Fruit fly (Drosophila melanogaster) whole organism, embryonic: ENCODE results near the gene snk.

Source experiments
- Ada2b ChIP-seq: fragments of 200-800 bp; sonication (Bioruptor generic); IDR thresholded peaks from 2 replicates; pipeline ENCODE4 v1.3.6; 2022; ENCODE audit warnings: missing biosample characterization, missing genetic modification characterization
- BEAF-32 ChIP-seq: fragments of 200-800 bp; sonication (Bioruptor generic); optimal IDR thresholded peaks from 3 replicates; lab custom pipeline; 2017; ENCODE audit warnings: missing biosample characterization, missing genetic modification characterization, mild to moderate bottlenecking, moderate library complexity, missing genetic modification reagents
- CG10147 ChIP-seq: fragments of 200-800 bp; sonication (Bioruptor generic); optimal IDR thresholded peaks from 2 replicates; lab custom pipeline; 2019; ENCODE audit warnings: missing biosample characterization, mild to moderate bottlenecking, missing genetic modification characterization, moderate library complexity
- CG11504 ChIP-seq: fragments of 200-800 bp; sonication (Bioruptor generic); optimal IDR thresholded peaks from 3 replicates; lab custom pipeline; 2019; ENCODE audit warnings: missing biosample characterization, mild to moderate bottlenecking, missing genetic modification characterization, moderate library complexity
- CG11723 ChIP-seq: fragments of 200-800 bp; sonication (Bioruptor generic); optimal IDR thresholded peaks from 2 replicates; lab custom pipeline; 2017; ENCODE audit warnings: missing biosample characterization, mild to moderate bottlenecking, missing genetic modification characterization
- CG12155 ChIP-seq: fragments of 200-800 bp; sonication (Bioruptor generic); optimal IDR thresholded peaks from 3 replicates; lab custom pipeline; 2016; ENCODE audit warnings: missing biosample characterization, missing genetic modification characterization
- CG12236 ChIP-seq: fragments of 200-800 bp; sonication (Bioruptor generic); optimal IDR thresholded peaks from 2 replicates; lab custom pipeline; 2016; ENCODE audit warnings: missing biosample characterization, missing genetic modification characterization
- CG13287 ChIP-seq: fragments of 200-800 bp; sonication (Bioruptor generic); IDR thresholded peaks from 2 replicates; pipeline ENCODE4 v1.3.6; 2022; ENCODE audit warnings: missing biosample characterization, missing genetic modification characterization; ENCODE audit not compliant: partially characterized antibody
- CG13894 ChIP-seq: fragments of 200-800 bp; sonication (Bioruptor generic); optimal IDR thresholded peaks from 3 replicates; lab custom pipeline; 2018; ENCODE audit warnings: missing biosample characterization, mild to moderate bottlenecking, missing genetic modification characterization, moderate library complexity
- CG1603 ChIP-seq: fragments of 200-800 bp; sonication (Bioruptor generic); optimal IDR thresholded peaks from 2 replicates; lab custom pipeline; 2019; ENCODE audit warnings: missing biosample characterization, mild to moderate bottlenecking, missing genetic modification characterization, moderate library complexity
- CG16815 ChIP-seq: fragments of 200-800 bp; sonication (Bioruptor generic); optimal IDR thresholded peaks from 3 replicates; lab custom pipeline; 2017; ENCODE audit warnings: missing biosample characterization, mild to moderate bottlenecking, missing genetic modification characterization
- CG18599 ChIP-seq: fragments of 200-800 bp; sonication (Bioruptor generic); optimal IDR thresholded peaks from 3 replicates; lab custom pipeline; 2017; ENCODE audit warnings: missing biosample characterization, missing genetic modification characterization, mild to moderate bottlenecking, moderate library complexity, missing genetic modification reagents
- CG3281 ChIP-seq: fragments of 200-800 bp; sonication (Bioruptor generic); optimal IDR thresholded peaks from 3 replicates; lab custom pipeline; 2017; ENCODE audit warnings: missing biosample characterization, mild to moderate bottlenecking, missing genetic modification characterization
- CG33213 ChIP-seq: fragments of 200-800 bp; sonication (Bioruptor generic); optimal IDR thresholded peaks from 3 replicates; lab custom pipeline; 2016; ENCODE audit warnings: missing biosample characterization, missing genetic modification characterization
- CG34224 ChIP-seq: fragments of 200-800 bp; sonication (Bioruptor generic); IDR thresholded peaks from 3 replicates; pipeline ENCODE4 v1.3.6; 2022; ENCODE audit warnings: missing biosample characterization, missing genetic modification characterization; ENCODE audit not compliant: partially characterized antibody
- CG42726 ChIP-seq: fragments of 200-800 bp; sonication (Bioruptor generic); IDR thresholded peaks from 2 replicates; pipeline ENCODE4 v1.3.6; 2022; ENCODE audit warnings: missing biosample characterization, missing genetic modification characterization; ENCODE audit not compliant: partially characterized antibody
- CG4424 ChIP-seq: fragments of 200-800 bp; sonication (Bioruptor generic); optimal IDR thresholded peaks from 3 replicates; lab custom pipeline; 2016; ENCODE audit warnings: missing biosample characterization, missing genetic modification characterization
- CG6813 ChIP-seq: fragments of 200-800 bp; sonication (Bioruptor generic); optimal IDR thresholded peaks from 2 replicates; lab custom pipeline; 2017; ENCODE audit warnings: missing biosample characterization, missing genetic modification characterization, mild to moderate bottlenecking, moderate library complexity, missing genetic modification reagents
- Dbx ChIP-seq: fragments of 200-800 bp; sonication (Bioruptor generic); IDR thresholded peaks from 3 replicates; pipeline ENCODE4 v1.3.6; 2022; ENCODE audit warnings: missing biosample characterization, missing genetic modification characterization
- Doc3 ChIP-seq: fragments of 200-800 bp; sonication (Bioruptor generic); IDR thresholded peaks from 3 replicates; pipeline ENCODE4 v1.3.6; 2022; ENCODE audit warnings: missing biosample characterization, missing genetic modification characterization; ENCODE audit not compliant: partially characterized antibody
- Fer2 ChIP-seq: fragments of 200-800 bp; sonication (Bioruptor generic); optimal IDR thresholded peaks from 2 replicates; lab custom pipeline; 2018; ENCODE audit warnings: missing biosample characterization, mild to moderate bottlenecking, missing genetic modification characterization, moderate library complexity
- Gsc ChIP-seq: fragments of 200-800 bp; sonication (Bioruptor generic); IDR thresholded peaks from 2 replicates; pipeline ENCODE4 v1.3.6; 2022; ENCODE audit warnings: missing biosample characterization, missing genetic modification characterization
- HLH3B ChIP-seq: fragments of 200-800 bp; sonication (Bioruptor generic); IDR thresholded peaks from 2 replicates; pipeline ENCODE4 v1.3.6; 2022; ENCODE audit warnings: missing biosample characterization, missing genetic modification characterization
- Hand ChIP-seq: fragments of 200-800 bp; sonication (Bioruptor generic); optimal IDR thresholded peaks from 2 replicates; lab custom pipeline; 2017; ENCODE audit warnings: mild to moderate bottlenecking, missing biosample characterization, missing genetic modification reagents, missing genetic modification characterization
- Mes4 ChIP-seq: fragments of 200-800 bp; sonication (Bioruptor generic); optimal IDR thresholded peaks from 2 replicates; lab custom pipeline; 2016; ENCODE audit warnings: missing biosample characterization, missing genetic modification characterization
- NC2α ChIP-seq: fragments of 200-800 bp; sonication (Bioruptor generic); optimal IDR thresholded peaks from 2 replicates; lab custom pipeline; 2016; ENCODE audit warnings: missing biosample characterization, missing genetic modification characterization
- Pdp1 ChIP-seq, 2 experiments: fragments of 200-800 bp; sonication (Bioruptor generic); optimal IDR thresholded peaks; 3 replicates each; lab custom pipeline; 2016; ENCODE audit warnings: missing biosample characterization in 2 of 2, missing genetic modification characterization in 2 of 2, mild to moderate bottlenecking in 1 of 2, moderate library complexity in 1 of 2
- TFAM ChIP-seq: fragments of 200-800 bp; sonication (Bioruptor generic); optimal IDR thresholded peaks from 2 replicates; lab custom pipeline; 2017; ENCODE audit warnings: missing biosample characterization, missing genetic modification characterization, inconsistent platforms
- Usf ChIP-seq: fragments of 200-800 bp; sonication (Bioruptor generic); optimal IDR thresholded peaks from 2 replicates; lab custom pipeline; 2017; ENCODE audit warnings: missing genotype, missing biosample characterization, missing genetic modification characterization
- al ChIP-seq: fragments of 200-800 bp; sonication (Bioruptor generic); IDR thresholded peaks from 2 replicates; pipeline ENCODE4 v1.3.6; 2022; ENCODE audit warnings: missing biosample characterization, missing genetic modification characterization
- ase ChIP-seq: fragments of 200-800 bp; sonication (Bioruptor generic); IDR thresholded peaks from 3 replicates; pipeline ENCODE4 v1.3.6; 2022; ENCODE audit warnings: missing biosample characterization, missing genetic modification characterization
- ash1 ChIP-seq: fragments of 200-800 bp; sonication (Bioruptor generic); optimal IDR thresholded peaks from 2 replicates; lab custom pipeline; 2018; ENCODE audit warnings: missing biosample characterization, mild to moderate bottlenecking, missing genetic modification characterization
- bab2 ChIP-seq: fragments of 200-800 bp; sonication (Bioruptor generic); optimal IDR thresholded peaks from 2 replicates; lab custom pipeline; 2016; ENCODE audit warnings: missing biosample characterization, missing genetic modification characterization
- ci ChIP-seq: fragments of 200-800 bp; sonication (Bioruptor generic); IDR thresholded peaks from 3 replicates; pipeline ENCODE4 v1.3.6; 2022; ENCODE audit warnings: missing biosample characterization, missing genetic modification characterization
- dmrt11E ChIP-seq: fragments of 200-800 bp; sonication (Bioruptor generic); optimal IDR thresholded peaks from 3 replicates; lab custom pipeline; 2018; ENCODE audit warnings: missing biosample characterization, mild to moderate bottlenecking, missing genetic modification characterization, moderate library complexity
- dysf ChIP-seq: fragments of 200-800 bp; sonication (Bioruptor generic); IDR thresholded peaks from 3 replicates; pipeline ENCODE4 v1.3.6; 2022; ENCODE audit warnings: missing biosample characterization, missing genetic modification characterization
- fru ChIP-seq: fragments of >200 bp; optimal IDR thresholded peaks from 2 replicates; lab custom pipeline; 2017
- gfzf ChIP-seq: fragments of 200-800 bp; sonication (Bioruptor generic); optimal IDR thresholded peaks from 2 replicates; lab custom pipeline; 2016; ENCODE audit warnings: missing biosample characterization, mild to moderate bottlenecking, missing genetic modification characterization, moderate library complexity
- ham ChIP-seq: fragments of 200-800 bp; sonication (Bioruptor generic); IDR thresholded peaks from 2 replicates; pipeline ENCODE4 v1.3.6; 2022; ENCODE audit warnings: missing biosample characterization, missing genetic modification characterization
- her ChIP-seq: fragments of 200-800 bp; sonication (Bioruptor generic); optimal IDR thresholded peaks from 2 replicates; lab custom pipeline; 2016; ENCODE audit warnings: missing biosample characterization, missing genetic modification characterization
- jumu ChIP-seq: fragments of 200-800 bp; sonication (Bioruptor generic); optimal IDR thresholded peaks from 3 replicates; lab custom pipeline; 2016; ENCODE audit warnings: missing biosample characterization, missing genetic modification characterization
- mirr ChIP-seq: fragments of 200-800 bp; sonication (Bioruptor generic); optimal IDR thresholded peaks from 3 replicates; lab custom pipeline; 2018; ENCODE audit warnings: missing biosample characterization, mild to moderate bottlenecking, missing genetic modification characterization
- nerfin-2 ChIP-seq: fragments of 200-800 bp; sonication (Bioruptor generic); IDR thresholded peaks from 2 replicates; pipeline ENCODE4 v1.3.6; 2022; ENCODE audit warnings: missing biosample characterization, missing genetic modification characterization; ENCODE audit not compliant: partially characterized antibody
- pnt ChIP-seq: fragments of 200-800 bp; sonication (Bioruptor generic); optimal IDR thresholded peaks from 3 replicates; lab custom pipeline; 2016; ENCODE audit warnings: missing biosample characterization, missing genetic modification characterization
- sens-2 ChIP-seq: fragments of 200-800 bp; sonication (Bioruptor generic); IDR thresholded peaks from 2 replicates; pipeline ENCODE4 v1.3.6; 2022; ENCODE audit warnings: missing biosample characterization, missing genetic modification characterization
- sima ChIP-seq: fragments of 200-800 bp; sonication (Bioruptor generic); optimal IDR thresholded peaks from 2 replicates; lab custom pipeline; 2016; ENCODE audit warnings: missing biosample characterization, missing genetic modification characterization
- tgo ChIP-seq: fragments of 200-800 bp; sonication (Bioruptor generic); IDR thresholded peaks from 3 replicates; pipeline ENCODE4 v1.3.6; 2022; ENCODE audit warnings: missing biosample characterization, missing genetic modification characterization
- tna ChIP-seq: fragments of 200-800 bp; sonication (Bioruptor generic); IDR thresholded peaks from 2 replicates; pipeline ENCODE4 v1.3.6; 2022; ENCODE audit warnings: missing biosample characterization, missing genetic modification characterization; ENCODE audit not compliant: partially characterized antibody
- z ChIP-seq: fragments of 200-800 bp; sonication (Bioruptor generic); IDR thresholded peaks from 3 replicates; pipeline ENCODE4 v1.3.6; 2022; ENCODE audit warnings: missing biosample characterization, missing genetic modification characterization
- zfh1 ChIP-seq: fragments of 200-800 bp; sonication (Bioruptor generic); IDR thresholded peaks from 3 replicates; pipeline ENCODE4 v1.3.6; 2022; ENCODE audit warnings: missing biosample characterization, missing genetic modification characterization

Gene snk

DNA sequence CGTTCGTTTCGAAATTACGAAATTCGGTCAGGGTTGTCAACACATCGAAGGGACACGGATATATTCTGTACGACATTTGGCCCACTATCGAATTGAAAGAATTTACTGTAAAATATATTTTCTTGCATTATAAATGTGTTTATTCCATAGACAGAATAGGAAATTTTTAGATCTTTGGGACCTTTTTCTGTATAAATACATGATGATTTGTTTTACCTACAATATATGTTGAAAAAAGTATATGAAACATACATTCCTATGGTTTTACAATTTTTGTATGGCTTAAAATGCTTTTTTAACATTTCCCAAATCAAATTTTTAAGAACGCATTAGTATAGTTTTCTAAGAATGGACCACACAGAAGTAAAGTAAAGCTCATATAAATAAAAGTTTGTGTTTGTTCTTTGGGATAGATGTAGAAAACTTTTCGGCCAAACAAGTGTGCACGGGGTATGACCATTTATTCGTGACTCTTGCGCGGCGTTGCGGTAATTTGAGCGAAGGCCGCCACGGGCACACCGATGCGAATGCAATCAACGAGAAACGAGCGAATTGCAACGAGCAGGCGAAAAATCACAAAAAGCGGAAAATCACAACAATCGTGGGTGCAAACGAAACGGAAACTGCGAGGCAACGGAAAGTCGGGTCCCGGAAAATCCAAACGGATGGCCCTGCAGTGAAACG lies 44.9 kb downstream of the snk start, which contains the start of the genes CG17327, CG44194 and CG7518 (continued):
- peak; percentile 93 for TF ChIP-seq gfzf
- no peak for TF ChIP-seq CG18599 (GFP tag; lab: Kevin White, UChicago)
- TF ChIP-seq TFAM (GFP tag; lab: Kevin White, UChicago) = no peak
- TF ChIP-seq NC2α = no peak
- TF ChIP-seq Doc3 (GFP tag; lab: Robert Waterston, UW) = no peak; the same call in 2 of the 3 replicates
- TF ChIP-seq Dbx (GFP tag; lab: Robert Waterston, UW) = no peak
- TF ChIP-seq CG33213 = no peak
- TF ChIP-seq jumu (GFP tag; lab: Kevin White, UChicago) = no peak
- TF ChIP-seq Gsc (GFP tag; lab: Robert Waterston, UW) = no peak
- no peak for TF ChIP-seq ham (GFP tag; lab: Robert Waterston, UW)
- TF ChIP-seq bab2 (GFP tag; lab: Kevin White, UChicago) = peak; percentile 39
- peak; percentile 11 for TF ChIP-seq fru (lab: Kevin White, UChicago)
- TF ChIP-seq CG13894 (tag; lab: Kevin White, UChicago) = no peak
- TF ChIP-seq sens-2 (GFP tag; lab: Robert Waterston, UW) = peak; percentile 34; the same call in 1 of the 2 replicates
- no peak for TF ChIP-seq dmrt11E (tag; lab: Kevin White, UChicago)
- no peak for TF ChIP-seq nerfin-2 (GFP tag; lab: Robert Waterston, UW)
- no peak for TF ChIP-seq CG3281 (GFP tag; lab: Kevin White, UChicago)
- TF ChIP-seq CG42726 (GFP tag; lab: Robert Waterston, UW) = peak; percentile 51; the same call in 1 of the 2 replicates
- peak; percentile 26; the same call in 1 of the 2 replicates for TF ChIP-seq al (GFP tag; lab: Robert Waterston, UW)
- TF ChIP-seq ci (GFP tag; lab: Robert Waterston, UW) = no peak
- TF ChIP-seq mirr (GFP tag; lab: Kevin White, UChicago) = no peak
- peak; percentile 18 to 59 for TF ChIP-seq Pdp1 (GFP tag; optimal IDR thresholded peaks at IDR 0.05; lab: Kevin White, UChicago)
- peak; percentile 99 for TF ChIP-seq CG12155 (GFP tag; lab: Kevin White, UChicago)
- TF ChIP-seq sima (GFP tag; lab: Kevin White, UChicago) = no peak
- no peak for TF ChIP-seq tgo (GFP tag; lab: Robert Waterston, UW)
- no peak for TF ChIP-seq CG12236 (GFP tag; lab: Kevin White, UChicago)
- no peak for TF ChIP-seq dysf (GFP tag; lab: Robert Waterston, UW)
- TF ChIP-seq CG13287 (GFP tag; lab: Robert Waterston, UW) = peak; percentile 32
- no peak for TF ChIP-seq CG11723
- TF ChIP-seq CG4424 (GFP tag; lab: Kevin White, UChicago) = no peak
- peak; percentile 77 for TF ChIP-seq BEAF-32 (GFP tag; lab: Kevin White, UChicago)
- TF ChIP-seq Ada2b (GFP tag; lab: Robert Waterston, UW) = no peak
- no peak for TF ChIP-seq ash1 (GFP tag; lab: Kevin White, UChicago)
- TF ChIP-seq Fer2 = peak; percentile 14
- TF ChIP-seq ase (GFP tag; lab: Robert Waterston, UW) = no peak
- no peak for TF ChIP-seq Mes4
- TF ChIP-seq Hand (GFP tag; lab: Kevin White, UChicago) = no peak
- no peak for TF ChIP-seq her
- TF ChIP-seq CG16815 (GFP tag; lab: Kevin White, UChicago) = no peak
- no peak for TF ChIP-seq pnt
- no peak for TF ChIP-seq CG10147
- TF ChIP-seq tna (GFP tag; lab: Robert Waterston, UW) = no peak
- TF ChIP-seq z (GFP tag; lab: Robert Waterston, UW) = no peak
- no peak for TF ChIP-seq Usf (GFP tag; lab: Kevin White, UChicago)
- peak; percentile 10; the same call in 1 of the 3 replicates for TF ChIP-seq CG34224
- TF ChIP-seq zfh1 (GFP tag; lab: Robert Waterston, UW) = no peak
- no peak for TF ChIP-seq CG11504 (tag; lab: Kevin White, UChicago)
- no peak for TF ChIP-seq CG6813 (GFP tag; lab: Kevin White, UChicago)
- TF ChIP-seq HLH3B (GFP tag; lab: Robert Waterston, UW) = no peak
- TF ChIP-seq CG1603 (tag; lab: Kevin White, UChicago) = no peak
